Fruit fly (Drosophila melanogaster): ENCODE measurements around the gene kst.

kst gene

DNA sequence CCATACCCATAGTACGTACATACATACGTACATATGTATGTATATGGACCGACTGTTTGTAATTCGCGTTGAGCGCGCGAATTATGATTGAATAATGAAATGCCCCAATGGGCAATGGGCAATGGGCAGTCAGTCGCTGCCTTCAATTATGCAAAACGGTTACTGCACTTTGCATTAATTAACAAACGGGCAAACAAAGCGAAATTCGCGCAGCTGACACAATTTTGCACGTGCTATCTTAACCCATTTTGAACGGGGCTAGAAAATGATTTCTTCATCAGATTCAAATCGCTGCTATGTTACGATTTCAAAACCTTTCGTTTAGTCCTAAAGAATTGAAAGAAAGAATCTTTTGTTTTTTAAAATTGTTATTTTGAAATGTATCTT is 63.3 kb downstream of the kst start:
- TF ChIP-seq eve (GFP tag; optimal IDR thresholded peaks at IDR 0.05) (peak in 1 of 2 experiments; percentile 11), zfh1 (GFP tag; IDR thresholded peaks at IDR 0.05) (no peak)

- TF ChIP-seq ci (GFP tag; IDR thresholded peaks at IDR 0.05) (0 out of 3 replicates have a peak, but pooled peaks have one; percentile 37), CG17829 (tag; optimal IDR thresholded peaks at IDR 0.05) (peak; percentile 16), D19B (GFP tag; optimal IDR thresholded peaks at IDR 0.05) (no peak), CG17359 (tag; optimal IDR thresholded peaks at IDR 0.05) (no peak), jumu (GFP tag; optimal IDR thresholded peaks at IDR 0.05) (no peak), CG43689 (GFP tag; IDR thresholded peaks at IDR 0.05) (no peak), nau (GFP tag; optimal IDR thresholded peaks at IDR 0.05) (peak; percentile 80), aop (GFP tag; IDR thresholded peaks at IDR 0.05) (0 out of 2 replicates have a peak, but pooled peaks have one; percentile 30), kay (GFP tag; optimal IDR thresholded peaks at IDR 0.05) (no peak), chn (GFP tag; optimal IDR thresholded peaks at IDR 0.05) (no peak), chm (GFP tag; IDR thresholded peaks at IDR 0.05) (peak; percentile 28; the same call in 1 of the 2 replicates), cg (GFP tag; optimal IDR thresholded peaks at IDR 0.05) (peak; percentile 77), CTCF (GFP tag; optimal IDR thresholded peaks at IDR 0.05) (no peak), CG12391 (tag; optimal IDR thresholded peaks at IDR 0.05) (no peak), CG10543 (GFP tag; optimal IDR thresholded peaks at IDR 0.05) (peak; percentile 50), ab (GFP tag; optimal IDR thresholded peaks at IDR 0.05) (no peak), Xrp1 (GFP tag; IDR thresholded peaks at IDR 0.05) (no peak), sug (tag; optimal IDR thresholded peaks at IDR 0.05) (peak; percentile 38), ems (GFP tag; optimal IDR thresholded peaks at IDR 0.05) (no peak), NFAT (GFP tag; IDR thresholded peaks at IDR 0.05) (0 out of 2 replicates have a peak, but pooled peaks have one; percentile 33), HmgZ (tag; optimal IDR thresholded peaks at IDR 0.05) (peak; percentile 1), chif (GFP tag; optimal IDR thresholded peaks at IDR 0.05) (no peak), disco-r (GFP tag; optimal IDR thresholded peaks at IDR 0.05) (no peak), Stat92E (GFP tag; optimal IDR thresholded peaks at IDR 0.05) (no peak), chinmo (GFP tag; IDR thresholded peaks at IDR 0.05; ENCODE audit: partially characterized antibody) (0 out of 4 replicates have a peak, but pooled peaks have one; percentile 64), Meics (GFP tag; optimal IDR thresholded peaks at IDR 0.05) (peak; percentile 8), dysf (GFP tag; IDR thresholded peaks at IDR 0.05) (peak; percentile 19; the same call in 1 of the 3 replicates), vvl (GFP tag; IDR thresholded peaks at IDR 0.05) (0 out of 2 replicates have a peak, but pooled peaks have one; percentile 13), lmd (GFP tag; IDR thresholded peaks at IDR 0.05) (0 out of 2 replicates have a peak, but pooled peaks have one; percentile 5), Drgx (GFP tag; IDR thresholded peaks at IDR 0.05) (peak; percentile 48), crol (GFP tag; IDR thresholded peaks at IDR 0.05) (peak; percentile 35; the same call in 1 of the 2 replicates), CG4360 (GFP tag; IDR thresholded peaks at IDR 0.05) (0 out of 2 replicates have a peak, but pooled peaks have one; percentile 4), CG31365 (tag; optimal IDR thresholded peaks at IDR 0.05) (no peak), CG18599 (GFP tag; optimal IDR thresholded peaks at IDR 0.05) (no peak), CG11247 (GFP tag; IDR thresholded peaks at IDR 0.05) (0 out of 2 replicates have a peak, but pooled peaks have one; percentile 22), CG11504 (tag; optimal IDR thresholded peaks at IDR 0.05) (peak; percentile 81), Atf6 (GFP tag; IDR thresholded peaks at IDR 0.05) (0 out of 2 replicates have a peak, but pooled peaks have one; percentile 13), CG9609 (GFP tag; optimal IDR thresholded peaks at IDR 0.05) (no peak), CG7987 (GFP tag; optimal IDR thresholded peaks at IDR 0.05) (no peak), NC2α (GFP tag; optimal IDR thresholded peaks at IDR 0.05) (no peak), zfh1 (GFP tag; IDR thresholded peaks at IDR 0.05) (no peak), gem (tag; optimal IDR thresholded peaks at IDR 0.05) (no peak), sens (GFP tag) (peak; percentile 36), CG13894 (tag; optimal IDR thresholded peaks at IDR 0.05) (peak; percentile 0), Dbx (GFP tag; IDR thresholded peaks at IDR 0.05) (0 out of 3 replicates have a peak, but pooled peaks have one; percentile 41), CG6175 (GFP tag; IDR thresholded peaks at IDR 0.05) (no peak), Rfx (GFP tag; IDR thresholded peaks at IDR 0.05) (0 out of 2 replicates have a peak, but pooled peaks have one; percentile 35)
Measured at dm6 chr3L:3400555-3401198, 64.0 kb downstream of the kst start.
